Worm (Caenorhabditis elegans) whole organism, L3 larva: ENCODE data around the gene col-119.

Experiments
- aly-2 ChIP-seq: fragments of 150-350 bp; optimal IDR thresholded peaks from 2 replicates; lab custom pipeline; 2014; ENCODE audit warnings: missing biosample characterization, missing genetic modification characterization
- nhr-28 ChIP-seq: fragments of 150-350 bp; optimal IDR thresholded peaks from 2 replicates; lab custom pipeline; 2014; ENCODE audit warnings: missing biosample characterization, missing genetic modification characterization
- sea-2 ChIP-seq: fragments of 150-350 bp; sonication (generic microtip); optimal IDR thresholded peaks from 4 replicates; lab custom pipeline; 2014; ENCODE audit warnings: missing biosample characterization, missing genetic modification reagents, missing genetic modification characterization
- unc-39 ChIP-seq: sonication (generic microtip); optimal IDR thresholded peaks from 4 replicates; lab custom pipeline; 2017; ENCODE audit warnings: missing biosample characterization, missing genetic modification characterization

- TF ChIP-seq unc-39 (no peak), aly-2 (tag; lab: Kevin White, UChicago) (no peak), nhr-28 (tag; lab: Kevin White, UChicago) (no peak), sea-2 (GFP tag; lab: Kevin White, UChicago) (no peak)
These were observed 21.1 kb upstream of the col-119 start for ce11 chrIV:9000664-9001063.
